Worm (Caenorhabditis elegans): ENCODE data around the gene klp-3.

Gene klp-3

DNA sequence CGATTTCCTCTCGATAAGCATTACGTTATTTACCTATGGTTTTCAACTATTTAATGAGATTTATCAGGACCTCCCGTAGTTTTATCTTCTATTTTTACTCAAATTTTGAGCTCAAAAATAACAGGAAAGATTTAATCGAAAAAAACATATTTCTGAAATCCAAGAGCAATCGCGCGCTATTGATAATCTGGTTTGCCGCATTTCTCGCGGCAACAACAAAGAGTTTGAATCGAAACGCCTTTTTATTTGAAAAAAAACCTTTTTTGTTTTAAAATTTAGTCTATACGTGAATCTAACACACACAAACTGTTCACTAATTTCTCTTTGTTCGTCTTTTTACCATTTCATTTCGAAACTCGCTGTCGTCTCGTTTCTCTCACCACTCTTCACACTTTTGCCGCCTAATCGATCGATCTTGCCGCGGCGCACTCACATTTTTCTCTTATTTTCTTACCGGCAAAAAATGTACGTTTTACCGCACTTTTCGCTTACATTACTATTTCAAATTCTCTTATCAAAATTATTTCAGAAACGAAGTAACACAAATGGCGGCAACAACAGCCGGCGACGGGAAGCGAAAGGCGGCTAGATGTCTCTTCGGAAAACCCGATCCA, 25.9 kb upstream of the klp-3 start, which contains the start of gene cki-2:
TSS of gene cki-2 (plus strand) at position 337 of the 614 bp plus-strand sequence.
- TF ChIP-seq pag-3 (tag; optimal IDR thresholded peaks at IDR 0.05; ENCODE audit: borderline replicate concordance, insufficient read depth) (no peak), snpc-4 (tag; optimal IDR thresholded peaks at IDR 0.05) (no peak), snu-23 (GFP tag; optimal IDR thresholded peaks at IDR 0.05) (peak; percentile 14), aha-1 (tag; optimal IDR thresholded peaks at IDR 0.05) (no peak), unc-98 (GFP tag; IDR thresholded peaks at IDR 0.05) (no peak), fkh-4 (tag; optimal IDR thresholded peaks at IDR 0.05; ENCODE audit: borderline replicate concordance) (no peak), lin-35 (GFP tag; optimal IDR thresholded peaks at IDR 0.05) (peak; percentile 63 to 73), sup-37 (GFP tag; optimal IDR thresholded peaks at IDR 0.05) (no peak), zag-1 (tag; optimal IDR thresholded peaks at IDR 0.05) (no peak), lin-14 (GFP tag; optimal IDR thresholded peaks at IDR 0.05) (peak; percentile 25), lsy-2 (tag; optimal IDR thresholded peaks at IDR 0.05) (peak in 1 of 2 experiments; percentile 49), nhr-19 (GFP tag; conservative IDR thresholded peaks at IDR 0.05) (no peak), C16A3.4 (tag; optimal IDR thresholded peaks at IDR 0.05) (no peak), jun-1 (tag; optimal IDR thresholded peaks at IDR 0.05) (no peak), ceh-8 (GFP tag; optimal IDR thresholded peaks at IDR 0.05) (no peak), ceh-88 (GFP tag; IDR thresholded peaks at IDR 0.05) (no peak), grh-1 (GFP tag; IDR thresholded peaks at IDR 0.05) (no peak), tlp-1 (tag; optimal IDR thresholded peaks at IDR 0.05) (no peak), efl-1 (optimal IDR thresholded peaks at IDR 0.05) (peak; percentile 21 to 64), efl-1 (GFP tag; optimal IDR thresholded peaks at IDR 0.05 in 1 of 2) (peak; percentile 72 to 93), mab-9 (GFP tag; IDR thresholded peaks at IDR 0.05) (no peak), lin-13 (GFP tag; optimal IDR thresholded peaks at IDR 0.05) (no peak), dpl-1 (GFP tag; optimal IDR thresholded peaks at IDR 0.05) (peak; percentile 23 to 84 (median 62)), F16B12.6 (tag; optimal IDR thresholded peaks at IDR 0.05) (no peak), aly-2 (tag; optimal IDR thresholded peaks at IDR 0.05) (no peak), C04F5.9 (tag; optimal IDR thresholded peaks at IDR 0.05) (no peak), elt-3 (tag; optimal IDR thresholded peaks at IDR 0.05) (no peak), elt-2 (tag; optimal IDR thresholded peaks at IDR 0.05) (peak; percentile 5), dsc-1 (tag; optimal IDR thresholded peaks at IDR 0.05) (no peak), Y116A8C.19 (tag; optimal IDR thresholded peaks at IDR 0.05; ENCODE audit: borderline replicate concordance) (no peak), nhr-20 (tag; optimal IDR thresholded peaks at IDR 0.05) (peak; percentile 1), ceh-90 (tag; optimal IDR thresholded peaks at IDR 0.05) (no peak), ceh-82 (tag; optimal IDR thresholded peaks at IDR 0.05) (no peak), ztf-11 (tag; optimal IDR thresholded peaks at IDR 0.05) (no peak), skn-1 (tag; optimal IDR thresholded peaks at IDR 0.05) (no peak), nhr-237 (tag; optimal IDR thresholded peaks at IDR 0.05) (no peak), unc-130 (tag; optimal IDR thresholded peaks at IDR 0.05) (no peak), lin-15B (tag; optimal IDR thresholded peaks at IDR 0.05) (no peak), nhr-47 (tag; optimal IDR thresholded peaks at IDR 0.05) (no peak), mep-1 (tag; optimal IDR thresholded peaks at IDR 0.05) (no peak), nhr-12 (tag; optimal IDR thresholded peaks at IDR 0.05) (no peak), hlh-4 (tag; optimal IDR thresholded peaks at IDR 0.05) (no peak), irx-1 (tag; optimal IDR thresholded peaks at IDR 0.05) (no peak), nhr-71 (tag; optimal IDR thresholded peaks at IDR 0.05) (no peak), nhr-90 (tag; optimal IDR thresholded peaks at IDR 0.05; ENCODE audit: poor library complexity) (no peak), egl-27 (tag; optimal IDR thresholded peaks at IDR 0.05) (no peak), nhr-84 (tag; optimal IDR thresholded peaks at IDR 0.05) (no peak), vab-15 (tag; optimal IDR thresholded peaks at IDR 0.05) (no peak), unc-30 (tag; optimal IDR thresholded peaks at IDR 0.05) (no peak), fkh-8 (tag; optimal IDR thresholded peaks at IDR 0.05) (no peak), lin-39 (tag; optimal IDR thresholded peaks at IDR 0.05) (no peak), unc-62 (GFP tag; optimal IDR thresholded peaks at IDR 0.05) (no peak), fos-1 (tag; optimal IDR thresholded peaks at IDR 0.05) (no peak)
